Worm (Caenorhabditis elegans): ENCODE data around the gene T12D8.5.

- no peak for TF ChIP-seq pha-4 (tag; optimal IDR thresholded peaks at IDR 0.05)
- no peak for TF ChIP-seq nfyb-1 (GFP tag; IDR thresholded peaks at IDR 0.05)
- TF ChIP-seq hlh-26 (GFP tag; conservative IDR thresholded peaks at IDR 0.05): no peak
- no peak for TF ChIP-seq snpc-4 (GFP tag; optimal IDR thresholded peaks at IDR 0.05)
- no peak for TF ChIP-seq snpc-4 (tag; optimal IDR thresholded peaks at IDR 0.05)
- no peak for TF ChIP-seq madf-10 (tag; optimal IDR thresholded peaks at IDR 0.05)
- TF ChIP-seq nfya-1 (tag; optimal IDR thresholded peaks at IDR 0.05; ENCODE audit: borderline replicate concordance, insufficient read depth): no peak
Measured at ce11 chrIII:13657975-13658374, 31.4 kb upstream of the T12D8.5 start.
